4 fruit fly cellular contexts compared by ENCODE assay signal in the genomic region with DNA sequence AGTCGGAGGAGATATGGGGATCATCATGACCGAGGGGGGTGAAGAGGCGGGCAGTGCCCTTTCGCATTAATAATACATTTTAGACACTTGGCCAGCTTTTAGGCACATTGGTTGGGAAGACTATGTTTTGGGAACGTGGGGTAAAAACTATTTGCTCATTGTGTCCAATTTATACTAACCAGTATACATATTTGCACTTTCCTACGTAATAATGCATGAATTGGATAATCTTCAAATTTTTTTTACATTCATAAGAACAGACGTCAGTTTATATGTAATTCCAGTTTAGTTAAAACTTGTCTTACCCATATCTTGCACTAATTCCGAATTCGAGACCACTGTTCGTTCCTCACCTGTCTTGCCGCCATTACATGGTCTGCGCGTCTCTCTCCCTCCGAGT.
TF ChIP-seq lines count a peak whose summit lies in the region.

No protein-coding gene starts in this region.

- TF ChIP-seq CTCF in whole organism, embryonic (GFP tag; optimal IDR thresholded peaks at IDR 0.05; lab: Kevin White, UChicago) = no peak

TF ChIP-seq in whole organism, embryonic, 481 proteins besides CTCF, POLR2A, EP300 and RAD21 (continues in another document):
- TF ChIP-seq dysf (GFP tag; IDR thresholded peaks at IDR 0.05; lab: Robert Waterston, UW) = peak; percentile 23; the same call in 1 of the 3 replicates
- TF ChIP-seq CG14441 (GFP tag; IDR thresholded peaks at IDR 0.05; lab: Robert Waterston, UW) = no peak
- TF ChIP-seq nerfin-1 (tag; optimal IDR thresholded peaks at IDR 0.05; lab: Kevin White, UChicago) = no peak
- TF ChIP-seq CG6813 (GFP tag; optimal IDR thresholded peaks at IDR 0.05; lab: Kevin White, UChicago) = peak; percentile 5
- peak; percentile 16 for TF ChIP-seq Chrac-16 (GFP tag; optimal IDR thresholded peaks at IDR 0.05; lab: Kevin White, UChicago)
- TF ChIP-seq caup (GFP tag; optimal IDR thresholded peaks at IDR 0.05; lab: Kevin White, UChicago; ENCODE audit: severe bottlenecking) = no peak
- TF ChIP-seq sqz (GFP tag; optimal IDR thresholded peaks at IDR 0.05; lab: Kevin White, UChicago) = no peak
- peak; percentile 29 for TF ChIP-seq dmrt11E (tag; optimal IDR thresholded peaks at IDR 0.05; lab: Kevin White, UChicago)
- no peak for TF ChIP-seq CG17612 (GFP tag; IDR thresholded peaks at IDR 0.05; lab: Robert Waterston, UW)
- no peak for TF ChIP-seq Bgb (GFP tag; IDR thresholded peaks at IDR 0.05; lab: Robert Waterston, UW; ENCODE audit: partially characterized antibody)
- peak; percentile 19 for TF ChIP-seq lbe (GFP tag; optimal IDR thresholded peaks at IDR 0.05; lab: Kevin White, UChicago)
- TF ChIP-seq CG7556 (GFP tag; optimal IDR thresholded peaks at IDR 0.05; lab: Kevin White, UChicago) = peak; percentile 23
- TF ChIP-seq Ada2b (GFP tag; IDR thresholded peaks at IDR 0.05; lab: Robert Waterston, UW) = 0 out of 2 replicates have a peak, but pooled peaks have one; percentile 18
- no peak for TF ChIP-seq Hmx (GFP tag; optimal IDR thresholded peaks at IDR 0.05; lab: Kevin White, UChicago)
- peak; percentile 21 for TF ChIP-seq lilli (GFP tag; optimal IDR thresholded peaks at IDR 0.05; lab: Kevin White, UChicago)
- no peak for TF ChIP-seq CG10274 (GFP tag; optimal IDR thresholded peaks at IDR 0.05; lab: Kevin White, UChicago)
- TF ChIP-seq CG1603 (tag; optimal IDR thresholded peaks at IDR 0.05; lab: Kevin White, UChicago) = peak; percentile 26
- no peak for TF ChIP-seq CG4282 (GFP tag; optimal IDR thresholded peaks at IDR 0.05; lab: Kevin White, UChicago)
- peak; percentile 6 for TF ChIP-seq Hr3 (GFP tag; optimal IDR thresholded peaks at IDR 0.05; lab: Kevin White, UChicago)
- TF ChIP-seq CG12769 (tag; optimal IDR thresholded peaks at IDR 0.05; lab: Kevin White, UChicago) = no peak
- peak; percentile 6 for TF ChIP-seq CG12219 (GFP tag; optimal IDR thresholded peaks at IDR 0.05; lab: Kevin White, UChicago)

TF ChIP-seq in whole organism, prepupa, 60 proteins besides CTCF, POLR2A, EP300 and RAD21 (continues in another document):
- TF ChIP-seq acj6 (GFP tag; optimal IDR thresholded peaks at IDR 0.05; lab: Kevin White, UChicago) (peak; percentile 61), Sox15 (GFP tag; optimal IDR thresholded peaks at IDR 0.05; lab: Kevin White, UChicago) (peak; percentile 19), fkh (GFP tag; optimal IDR thresholded peaks at IDR 0.05; lab: Kevin White, UChicago) (no peak), Eip78C (GFP tag; lab: Kevin White, UChicago) (peak; percentile 83), CG1621 (tag; optimal IDR thresholded peaks at IDR 0.05; lab: Kevin White, UChicago) (peak; percentile 38), Smox (GFP tag; optimal IDR thresholded peaks at IDR 0.05; lab: Kevin White, UChicago) (peak; percentile 71), pdm3 (GFP tag; optimal IDR thresholded peaks at IDR 0.05; lab: Kevin White, UChicago) (peak; percentile 61), Sox102F (GFP tag; optimal IDR thresholded peaks at IDR 0.05; lab: Kevin White, UChicago) (peak; percentile 64), salr (GFP tag; optimal IDR thresholded peaks at IDR 0.05; lab: Kevin White, UChicago) (peak in 1 of 2 experiments; percentile 25), Ets21C (GFP tag; optimal IDR thresholded peaks at IDR 0.05; lab: Kevin White, UChicago) (peak; percentile 43), CG11902 (GFP tag; optimal IDR thresholded peaks at IDR 0.05; lab: Kevin White, UChicago) (peak; percentile 2), CG8319 (GFP tag; optimal IDR thresholded peaks at IDR 0.05; lab: Kevin White, UChicago) (peak; percentile 33), CG11294 (GFP tag; IDR thresholded peaks at IDR 0.05; lab: Robert Waterston, UW) (no peak), CG8119 (GFP tag; IDR thresholded peaks at IDR 0.05; lab: Robert Waterston, UW) (peak; percentile 72), achi (GFP tag; optimal IDR thresholded peaks at IDR 0.05; lab: Kevin White, UChicago) (peak; percentile 66), svp (GFP tag; lab: Kevin White, UChicago) (peak; percentile 87), Met (GFP tag; optimal IDR thresholded peaks at IDR 0.05; lab: Kevin White, UChicago) (peak; percentile 68), Sox14 (GFP tag; optimal IDR thresholded peaks at IDR 0.05; lab: Kevin White, UChicago) (peak; percentile 62), Ets96B (tag; optimal IDR thresholded peaks at IDR 0.05; lab: Kevin White, UChicago) (peak; percentile 51), Hr4 (GFP tag; optimal IDR thresholded peaks at IDR 0.05; lab: Kevin White, UChicago) (peak; percentile 36), esn (GFP tag; optimal IDR thresholded peaks at IDR 0.05; lab: Kevin White, UChicago) (peak; percentile 65), CG8632 (GFP tag; optimal IDR thresholded peaks at IDR 0.05; lab: Kevin White, UChicago) (peak; percentile 48), net (GFP tag; optimal IDR thresholded peaks at IDR 0.05; lab: Kevin White, UChicago) (peak; percentile 51)

TF ChIP-seq in whole organism, pupa, 21 proteins besides CTCF, POLR2A, EP300 and RAD21:
- TF ChIP-seq fd96Ca (GFP tag; IDR thresholded peaks at IDR 0.05; lab: Robert Waterston, UW) = no peak
- peak; percentile 52 for TF ChIP-seq EcR (GFP tag; optimal IDR thresholded peaks at IDR 0.05; lab: Kevin White, UChicago)
- TF ChIP-seq CG14655 (GFP tag; optimal IDR thresholded peaks at IDR 0.05; lab: Kevin White, UChicago) = no peak
- peak; percentile 29 for TF ChIP-seq CG13204 (GFP tag; optimal IDR thresholded peaks at IDR 0.05; lab: Kevin White, UChicago)
- TF ChIP-seq rn (GFP tag; IDR thresholded peaks at IDR 0.05; lab: Robert Waterston, UW) = no peak
- peak; percentile 60 for TF ChIP-seq CG8159 (tag; optimal IDR thresholded peaks at IDR 0.05; lab: Kevin White, UChicago)
- TF ChIP-seq CG12605 (GFP tag; IDR thresholded peaks at IDR 0.05; lab: Robert Waterston, UW) = no peak
- TF ChIP-seq CG4496 (GFP tag; IDR thresholded peaks at IDR 0.05; lab: Robert Waterston, UW) = 0 out of 3 replicates have a peak, but pooled peaks have one; percentile 11
- 0 out of 2 replicates have a peak, but pooled peaks have one; percentile 16 for TF ChIP-seq CG32121 (GFP tag; IDR thresholded peaks at IDR 0.05; lab: Robert Waterston, UW)
- peak; percentile 1 for TF ChIP-seq gl (tag; optimal IDR thresholded peaks at IDR 0.05; lab: Kevin White, UChicago)
- TF ChIP-seq Pif1B (GFP tag; optimal IDR thresholded peaks at IDR 0.05; lab: Kevin White, UChicago) = peak; percentile 56
- peak; percentile 32 for TF ChIP-seq Snoo (tag; optimal IDR thresholded peaks at IDR 0.05; lab: Kevin White, UChicago)
- no peak for TF ChIP-seq D1 (tag; optimal IDR thresholded peaks at IDR 0.05; lab: Kevin White, UChicago)
- peak; percentile 20 for TF ChIP-seq CG34367 (tag; optimal IDR thresholded peaks at IDR 0.05; lab: Kevin White, UChicago)
- peak; percentile 49 for TF ChIP-seq CG9948 (tag; optimal IDR thresholded peaks at IDR 0.05; lab: Kevin White, UChicago)
- peak; percentile 35 for TF ChIP-seq Pif1A (GFP tag; optimal IDR thresholded peaks at IDR 0.05; lab: Kevin White, UChicago)
- TF ChIP-seq CG10348 (GFP tag; IDR thresholded peaks at IDR 0.05; lab: Robert Waterston, UW) = no peak
- 0 out of 2 replicates have a peak, but pooled peaks have one; percentile 14 for TF ChIP-seq Ets98B (GFP tag; IDR thresholded peaks at IDR 0.05; lab: Robert Waterston, UW)
- TF ChIP-seq CG8301 (tag; optimal IDR thresholded peaks at IDR 0.05; lab: Kevin White, UChicago) = peak; percentile 55
- peak; percentile 40 for TF ChIP-seq CG17806 (tag; optimal IDR thresholded peaks at IDR 0.05; lab: Kevin White, UChicago)
- TF ChIP-seq CG15710 (tag; optimal IDR thresholded peaks at IDR 0.05; lab: Kevin White, UChicago) = peak; percentile 59

TF ChIP-seq in whole organism, wandering third instar larva, 38 proteins besides CTCF, POLR2A, EP300 and RAD21 (continues in another document):
- TF ChIP-seq br (GFP tag; optimal IDR thresholded peaks at IDR 0.05; lab: Kevin White, UChicago) = peak; percentile 12
- TF ChIP-seq ey (GFP tag; optimal IDR thresholded peaks at IDR 0.05; lab: Kevin White, UChicago) = peak; percentile 61
- peak; percentile 82 for TF ChIP-seq fru (GFP tag; optimal IDR thresholded peaks at IDR 0.05; lab: Kevin White, UChicago)
- peak; percentile 53 for TF ChIP-seq OdsH (GFP tag; optimal IDR thresholded peaks at IDR 0.05; lab: Kevin White, UChicago)
- no peak for TF ChIP-seq Mio (GFP tag; optimal IDR thresholded peaks at IDR 0.05; lab: Kevin White, UChicago)
- TF ChIP-seq dsf (GFP tag; optimal IDR thresholded peaks at IDR 0.05; lab: Kevin White, UChicago; ENCODE audit: borderline replicate concordance) = no peak
- TF ChIP-seq sv (GFP tag; optimal IDR thresholded peaks at IDR 0.05; lab: Kevin White, UChicago) = no peak
- TF ChIP-seq Myc (optimal IDR thresholded peaks at IDR 0.05; lab: Kevin White, UChicago) = no peak
- no peak for TF ChIP-seq tai (GFP tag; optimal IDR thresholded peaks at IDR 0.05; lab: Kevin White, UChicago)
- TF ChIP-seq Hnf4 (GFP tag; optimal IDR thresholded peaks at IDR 0.05; lab: Kevin White, UChicago) = peak; percentile 11
- peak in 1 of 2 experiments; percentile 75 for TF ChIP-seq foxo (GFP tag; optimal IDR thresholded peaks at IDR 0.05; lab: Kevin White, UChicago)
- TF ChIP-seq lola (GFP tag; optimal IDR thresholded peaks at IDR 0.05; lab: Kevin White, UChicago) = no peak
- peak; percentile 53 for TF ChIP-seq Sp1 (GFP tag; optimal IDR thresholded peaks at IDR 0.05; lab: Kevin White, UChicago)
- no peak for TF ChIP-seq usp (GFP tag; optimal IDR thresholded peaks at IDR 0.05; lab: Kevin White, UChicago)
- no peak for TF ChIP-seq Jra (GFP tag; optimal IDR thresholded peaks at IDR 0.05; lab: Kevin White, UChicago)
- peak; percentile 83 for TF ChIP-seq woc (GFP tag; optimal IDR thresholded peaks at IDR 0.05; lab: Kevin White, UChicago)
- TF ChIP-seq psq (GFP tag; optimal IDR thresholded peaks at IDR 0.05; lab: Kevin White, UChicago) = peak; percentile 70
- TF ChIP-seq jim (GFP tag; optimal IDR thresholded peaks at IDR 0.05; lab: Kevin White, UChicago) = no peak
- no peak for TF ChIP-seq CG32264 (GFP tag; optimal IDR thresholded peaks at IDR 0.05; lab: Kevin White, UChicago)
- peak; percentile 58 for TF ChIP-seq HLH106 (tag; optimal IDR thresholded peaks at IDR 0.05; lab: Kevin White, UChicago)
- TF ChIP-seq CrebA (GFP tag; optimal IDR thresholded peaks at IDR 0.05; lab: Kevin White, UChicago; ENCODE audit: borderline replicate concordance) = no peak
- no peak for TF ChIP-seq Hr78 (GFP tag; optimal IDR thresholded peaks at IDR 0.05; lab: Kevin White, UChicago)
- TF ChIP-seq rgr (GFP tag; optimal IDR thresholded peaks at IDR 0.05; lab: Kevin White, UChicago) = peak; percentile 44
- peak; percentile 64 for TF ChIP-seq h (GFP tag; optimal IDR thresholded peaks at IDR 0.05; lab: Kevin White, UChicago)
- TF ChIP-seq sage (GFP tag; optimal IDR thresholded peaks at IDR 0.05; lab: Kevin White, UChicago) = no peak
- no peak for TF ChIP-seq Dfd (GFP tag; optimal IDR thresholded peaks at IDR 0.05; lab: Kevin White, UChicago)
- no peak for TF ChIP-seq Abd-B (GFP tag; optimal IDR thresholded peaks at IDR 0.05; lab: Kevin White, UChicago)
- TF ChIP-seq dmrt93B (GFP tag; optimal IDR thresholded peaks at IDR 0.05; lab: Kevin White, UChicago) = peak; percentile 11

Comparison
In these comparisons a context has a peak if more than half of its experiments do, and no peak if none do; other contexts are left out.
1. Of the 7 proteins assayed by ChIP-seq in both whole organism, embryonic and whole organism, prepupa: peak only in whole organism, embryonic: Blimp-1; only in whole organism, prepupa: CG16779, CG6854, Hr39 and Lpt; in both: Sox102F; in neither: 1.